Fruit fly (Drosophila melanogaster) whole organism, embryonic: Measurements from ENCODE around the gene CG14194.

Source experiments
- Adf1 ChIP-seq: fragments of 200-800 bp; sonication (Bioruptor generic); IDR thresholded peaks from 2 replicates; pipeline ENCODE4 v1.3.6; 2022; ENCODE audit warnings: missing biosample characterization, missing genetic modification characterization
- Atf3 ChIP-seq: fragments of 200-800 bp; sonication (Bioruptor generic); optimal IDR thresholded peaks from 3 replicates; lab custom pipeline; 2016; ENCODE audit warnings: missing biosample characterization, missing genetic modification characterization
- B-H1 ChIP-seq: fragments of 200-800 bp; sonication (Bioruptor generic); IDR thresholded peaks from 3 replicates; pipeline ENCODE4 v1.3.6; 2022; ENCODE audit warnings: missing biosample characterization, missing genetic modification characterization
- B-H2 ChIP-seq: fragments of 200-800 bp; sonication (Bioruptor generic); optimal IDR thresholded peaks from 2 replicates; lab custom pipeline; 2018; ENCODE audit warnings: missing biosample characterization, mild to moderate bottlenecking, missing genetic modification characterization
- Blimp-1 ChIP-seq: fragments of 200-800 bp; sonication (Bioruptor generic); optimal IDR thresholded peaks from 3 replicates; lab custom pipeline; 2018; ENCODE audit warnings: missing biosample characterization, missing genetic modification characterization, mild to moderate bottlenecking, moderate library complexity, missing genetic modification reagents
- BtbVII ChIP-seq: fragments of 200-800 bp; sonication (Bioruptor generic); optimal IDR thresholded peaks from 3 replicates; lab custom pipeline; 2017; ENCODE audit warnings: missing biosample characterization, mild to moderate bottlenecking, missing genetic modification characterization
- CG10543 ChIP-seq: fragments of 200-800 bp; sonication (Bioruptor generic); optimal IDR thresholded peaks from 3 replicates; lab custom pipeline; 2017; ENCODE audit warnings: missing biosample characterization, mild to moderate bottlenecking, missing genetic modification characterization, moderate library complexity
- CG11696 ChIP-seq: fragments of 200-800 bp; sonication (Bioruptor generic); IDR thresholded peaks from 2 replicates; pipeline ENCODE4 v1.3.6; 2022; ENCODE audit warnings: missing biosample characterization, missing genetic modification characterization
- CG12769 ChIP-seq: fragments of 200-800 bp; sonication (Bioruptor generic); optimal IDR thresholded peaks from 2 replicates; lab custom pipeline; 2019; ENCODE audit warnings: missing biosample characterization, mild to moderate bottlenecking, missing genetic modification characterization, moderate library complexity
- CG13287 ChIP-seq: fragments of 200-800 bp; sonication (Bioruptor generic); IDR thresholded peaks from 2 replicates; pipeline ENCODE4 v1.3.6; 2022; ENCODE audit warnings: missing biosample characterization, missing genetic modification characterization; ENCODE audit not compliant: partially characterized antibody
- CG13894 ChIP-seq: fragments of 200-800 bp; sonication (Bioruptor generic); optimal IDR thresholded peaks from 3 replicates; lab custom pipeline; 2018; ENCODE audit warnings: missing biosample characterization, mild to moderate bottlenecking, missing genetic modification characterization, moderate library complexity
- CG14014 ChIP-seq: fragments of 200-800 bp; sonication (Bioruptor generic); IDR thresholded peaks from 2 replicates; pipeline ENCODE4 v1.3.6; 2022; ENCODE audit warnings: missing biosample characterization, missing genetic modification characterization
- CG15479 ChIP-seq: fragments of 200-800 bp; sonication (Bioruptor generic); optimal IDR thresholded peaks from 3 replicates; lab custom pipeline; 2019; ENCODE audit warnings: missing biosample characterization, mild to moderate bottlenecking, missing genetic modification characterization, moderate library complexity
- CG16815 ChIP-seq: fragments of 200-800 bp; sonication (Bioruptor generic); optimal IDR thresholded peaks from 3 replicates; lab custom pipeline; 2017; ENCODE audit warnings: missing biosample characterization, mild to moderate bottlenecking, missing genetic modification characterization
- CG2199 ChIP-seq: fragments of 200-800 bp; sonication (Bioruptor generic); IDR thresholded peaks from 3 replicates; pipeline ENCODE4 v1.3.6; 2022; ENCODE audit warnings: missing biosample characterization, missing genetic modification characterization
- CG30020 ChIP-seq: fragments of 200-800 bp; optimal IDR thresholded peaks from 2 replicates; lab custom pipeline; 2019; ENCODE audit warnings: missing biosample characterization, mild to moderate bottlenecking, missing genetic modification characterization, moderate library complexity
- CG7786 ChIP-seq: fragments of 200-800 bp; sonication (Bioruptor generic); optimal IDR thresholded peaks from 2 replicates; lab custom pipeline; 2016; ENCODE audit warnings: missing biosample characterization, missing genetic modification characterization
- CG7928 ChIP-seq: fragments of 200-800 bp; sonication (Bioruptor generic); optimal IDR thresholded peaks from 2 replicates; lab custom pipeline; 2017; ENCODE audit warnings: missing biosample characterization, mild to moderate bottlenecking, missing genetic modification characterization
- D19B ChIP-seq: fragments of 200-800 bp; sonication (Bioruptor generic); optimal IDR thresholded peaks from 2 replicates; lab custom pipeline; 2017; ENCODE audit warnings: missing biosample characterization, mild to moderate bottlenecking, missing genetic modification characterization
- Deaf1 ChIP-seq: fragments of 200-800 bp; optimal IDR thresholded peaks from 3 replicates; lab custom pipeline; 2019; ENCODE audit warnings: missing biosample characterization, mild to moderate bottlenecking, missing genetic modification characterization, moderate library complexity
- Ets65A ChIP-seq: fragments of 200-800 bp; sonication (Bioruptor generic); peaks from one replicate; lab custom pipeline; 2016; ENCODE audit warnings: missing biosample characterization, missing genetic modification characterization
- H15 ChIP-seq: fragments of 200-800 bp; sonication (Bioruptor generic); IDR thresholded peaks from 3 replicates; pipeline ENCODE4 v1.3.6; 2022; ENCODE audit warnings: missing biosample characterization, missing genetic modification characterization
- Med ChIP-seq: fragments of 200-800 bp; sonication (Bioruptor generic); peaks from one replicate; lab custom pipeline; 2016; ENCODE audit warnings: missing biosample characterization, missing genetic modification characterization, mild to moderate bottlenecking, inconsistent platforms, moderate library complexity
- Nf-YA ChIP-seq: fragments of 200-800 bp; sonication (Bioruptor generic); IDR thresholded peaks from 2 replicates; pipeline ENCODE4 v1.3.6; 2022; ENCODE audit warnings: missing biosample characterization, missing genetic modification characterization
- Pdp1 ChIP-seq, 2 experiments: fragments of 200-800 bp; sonication (Bioruptor generic); optimal IDR thresholded peaks; 3 replicates each; lab custom pipeline; 2016; ENCODE audit warnings: missing biosample characterization in 2 of 2, missing genetic modification characterization in 2 of 2, mild to moderate bottlenecking in 1 of 2, moderate library complexity in 1 of 2
- abd-A ChIP-seq: fragments of 200-800 bp; sonication (Bioruptor generic); optimal IDR thresholded peaks from 3 replicates; lab custom pipeline; 2019; ENCODE audit warnings: missing biosample characterization, mild to moderate bottlenecking, missing genetic modification characterization, moderate library complexity
- ap ChIP-seq: fragments of 200-800 bp; sonication (Bioruptor generic); IDR thresholded peaks from 2 replicates; pipeline ENCODE4 v1.3.6; 2022; ENCODE audit warnings: missing biosample characterization, missing genetic modification characterization
- cg ChIP-seq: fragments of 200-800 bp; sonication (Bioruptor generic); optimal IDR thresholded peaks from 3 replicates; lab custom pipeline; 2019; ENCODE audit warnings: missing biosample characterization, mild to moderate bottlenecking, missing genetic modification characterization, moderate library complexity
- chinmo ChIP-seq: fragments of 200-800 bp; sonication (Bioruptor generic); IDR thresholded peaks from 4 replicates; pipeline ENCODE4 v1.3.6; 2022; ENCODE audit warnings: missing biosample characterization, missing genetic modification characterization; ENCODE audit not compliant: partially characterized antibody
- croc ChIP-seq: fragments of 200-800 bp; sonication (Bioruptor generic); conservative IDR thresholded peaks from 3 replicates; pipeline ENCODE4 v1.3.6; 2022; ENCODE audit warnings: missing biosample characterization, missing genetic modification characterization
- crol ChIP-seq: fragments of 200-800 bp; sonication (Bioruptor generic); IDR thresholded peaks from 2 replicates; pipeline ENCODE4 v1.3.6; 2022; ENCODE audit warnings: missing biosample characterization, missing genetic modification characterization
- emc ChIP-seq: fragments of 200-800 bp; sonication (Bioruptor generic); optimal IDR thresholded peaks from 2 replicates; lab custom pipeline; 2016; ENCODE audit warnings: missing biosample characterization, missing genetic modification characterization
- mam ChIP-seq: fragments of 200-800 bp; sonication (Bioruptor generic); optimal IDR thresholded peaks from 3 replicates; lab custom pipeline; 2016; ENCODE audit warnings: missing biosample characterization, missing genetic modification characterization
- nau ChIP-seq: fragments of 200-800 bp; sonication (Bioruptor generic); optimal IDR thresholded peaks from 3 replicates; lab custom pipeline; 2017; ENCODE audit warnings: missing biosample characterization, mild to moderate bottlenecking, missing genetic modification characterization, missing genetic modification reagents
- otp ChIP-seq: fragments of 200-800 bp; sonication (Bioruptor generic); IDR thresholded peaks from 3 replicates; pipeline ENCODE4, ENCODE4 v1.3.6; 2022; ENCODE audit warnings: missing biosample characterization, missing genetic modification characterization
- pfk ChIP-seq: fragments of 200-800 bp; sonication (Bioruptor generic); optimal IDR thresholded peaks from 2 replicates; lab custom pipeline; 2018; ENCODE audit warnings: missing biosample characterization, mild to moderate bottlenecking, missing genetic modification characterization, moderate library complexity
- row ChIP-seq: fragments of 200-800 bp; sonication (Bioruptor generic); IDR thresholded peaks from 3 replicates; pipeline ENCODE4 v1.3.6; 2022; ENCODE audit warnings: missing biosample characterization, missing genetic modification characterization
- sisA ChIP-seq: fragments of 200-800 bp; sonication (Bioruptor generic); IDR thresholded peaks from 2 replicates; pipeline ENCODE4 v1.3.6; 2022; ENCODE audit warnings: missing biosample characterization, missing genetic modification characterization
- slou ChIP-seq: fragments of 200-800 bp; sonication (Bioruptor generic); optimal IDR thresholded peaks from 3 replicates; lab custom pipeline; 2016; ENCODE audit warnings: missing biosample characterization, missing genetic modification characterization
- so ChIP-seq: fragments of 200-800 bp; sonication (Bioruptor generic); IDR thresholded peaks from 3 replicates; pipeline ENCODE4 v1.3.6; 2022; ENCODE audit warnings: missing biosample characterization, missing genetic modification characterization
- sqz ChIP-seq: fragments of 200-800 bp; sonication (Bioruptor generic); optimal IDR thresholded peaks from 3 replicates; lab custom pipeline; 2018; ENCODE audit warnings: missing biosample characterization, mild to moderate bottlenecking, missing genetic modification characterization
- sr ChIP-seq: fragments of 200-800 bp; sonication (Bioruptor generic); IDR thresholded peaks from 3 replicates; pipeline ENCODE4 v1.3.6; 2022; ENCODE audit warnings: missing biosample characterization, missing genetic modification characterization
- ttk ChIP-seq: fragments of 200-800 bp; sonication (Bioruptor generic); IDR thresholded peaks from 2 replicates; pipeline ENCODE4 v2.1.2; 2022; ENCODE audit warnings: missing biosample characterization, missing genetic modification characterization
- usp ChIP-seq: fragments of >200 bp; optimal IDR thresholded peaks from 2 replicates; lab custom pipeline; 2017; ENCODE audit warnings: missing biosample characterization, missing genetic modification characterization

The CG14194 gene

dm6 chrX:19167032-19167568 is 26.3 kb upstream of the CG14194 start, which contains the start of gene RhoGAP18B:
RhoGAP18B (minus strand) TSS chrX:19167082.
- peak; percentile 60 for TF ChIP-seq crol (GFP tag; lab: Robert Waterston, UW)
- TF ChIP-seq CG14014 (GFP tag; lab: Robert Waterston, UW) = no peak
- no peak for TF ChIP-seq slou
- no peak for TF ChIP-seq mam (GFP tag; lab: Kevin White, UChicago)
- TF ChIP-seq CG16815 (GFP tag; lab: Kevin White, UChicago) = no peak
- no peak for TF ChIP-seq CG7786 (GFP tag; lab: Kevin White, UChicago)
- TF ChIP-seq pfk (GFP tag; lab: Kevin White, UChicago) = no peak
- TF ChIP-seq CG7928 (GFP tag; lab: Kevin White, UChicago) = no peak
- TF ChIP-seq ap (GFP tag; lab: Robert Waterston, UW) = no peak
- TF ChIP-seq row = peak; percentile 64
- TF ChIP-seq ttk (GFP tag; lab: Robert Waterston, UW) = no peak
- TF ChIP-seq nau (GFP tag; lab: Kevin White, UChicago) = no peak
- TF ChIP-seq so (GFP tag; lab: Robert Waterston, UW) = peak; percentile 85; the same call in 2 of the 3 replicates
- TF ChIP-seq sisA (GFP tag; lab: Robert Waterston, UW) = no peak
- no peak for TF ChIP-seq otp (GFP tag; lab: Robert Waterston, UW)
- no peak for TF ChIP-seq Blimp-1 (GFP tag; lab: Kevin White, UChicago)
- TF ChIP-seq chinmo (GFP tag; lab: Robert Waterston, UW) = peak; percentile 83; the same call in 2 of the 4 replicates
- peak in 1 of 2 experiments; percentile 34 for TF ChIP-seq Pdp1 (GFP tag; optimal IDR thresholded peaks at IDR 0.05; lab: Kevin White, UChicago)
- TF ChIP-seq croc (GFP tag; lab: Robert Waterston, UW) = no peak
- TF ChIP-seq usp = no peak
- peak; percentile 18; the same call in 1 of the 2 replicates for TF ChIP-seq CG13287 (GFP tag; lab: Robert Waterston, UW)
- TF ChIP-seq sqz = peak; percentile 9
- TF ChIP-seq Ets65A (GFP tag; lab: Kevin White, UChicago) = no peak
- no peak for TF ChIP-seq H15 (GFP tag; lab: Robert Waterston, UW)
- TF ChIP-seq B-H2 = no peak
- peak; percentile 22 for TF ChIP-seq CG12769
- TF ChIP-seq BtbVII (GFP tag; lab: Kevin White, UChicago) = no peak
- peak; percentile 71 for TF ChIP-seq D19B (GFP tag; lab: Kevin White, UChicago)
- TF ChIP-seq Nf-YA = no peak
- TF ChIP-seq sr (GFP tag; lab: Robert Waterston, UW) = peak; percentile 97
- TF ChIP-seq CG13894 (tag; lab: Kevin White, UChicago) = peak; percentile 83
- TF ChIP-seq CG11696 (GFP tag; lab: Robert Waterston, UW) = no peak
- TF ChIP-seq emc = no peak
- no peak for TF ChIP-seq CG30020 (tag; lab: Kevin White, UChicago)
- TF ChIP-seq cg (GFP tag; lab: Kevin White, UChicago) = peak; percentile 17
- no peak for TF ChIP-seq CG10543 (GFP tag; lab: Kevin White, UChicago)
- peak; percentile 98 for TF ChIP-seq Adf1 (GFP tag; lab: Robert Waterston, UW)
- peak; percentile 98 for TF ChIP-seq CG2199 (GFP tag; lab: Robert Waterston, UW)
- peak; percentile 46 for TF ChIP-seq Deaf1 (tag; lab: Kevin White, UChicago)
- peak; percentile 69 for TF ChIP-seq abd-A
- no peak for TF ChIP-seq CG15479 (GFP tag; lab: Kevin White, UChicago)
- TF ChIP-seq Med (GFP tag; lab: Kevin White, UChicago) = peak; percentile 16
- no peak for TF ChIP-seq B-H1 (GFP tag; lab: Robert Waterston, UW)
- TF ChIP-seq Atf3 (GFP tag; lab: Kevin White, UChicago) = no peak
